Worm (Caenorhabditis elegans): ENCODE results near the gene srx-50.

srx-50 gene

ce11 chrIV:7020630-7021029 is 37.1 kb upstream of the srx-50 start:
- no peak for TF ChIP-seq klf-2 (GFP tag; conservative IDR thresholded peaks at IDR 0.05)
- no peak for TF ChIP-seq ztf-23 (GFP tag; IDR thresholded peaks at IDR 0.05)
- TF ChIP-seq flt-1 (GFP tag; IDR thresholded peaks at IDR 0.05) = no peak

DNA sequence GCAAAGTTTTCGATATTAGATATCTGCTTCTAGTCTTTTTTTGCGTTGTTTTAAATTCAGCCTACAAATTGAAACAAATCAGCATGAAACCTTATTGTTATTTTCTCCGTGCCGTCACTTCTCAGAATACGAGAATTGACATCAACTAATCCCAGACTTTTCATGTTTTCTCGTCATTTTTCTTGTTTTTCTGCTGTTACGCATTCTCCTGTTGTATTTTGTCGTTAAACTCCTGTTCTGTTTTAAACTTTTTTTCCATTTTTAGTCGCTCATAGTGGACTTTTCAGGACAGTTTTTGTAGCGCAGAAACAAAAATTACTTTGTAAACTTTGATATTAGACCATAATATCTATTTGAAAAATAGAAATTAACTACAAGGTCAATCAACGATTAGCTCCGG is 35.5 kb upstream of the srx-50 start:
- TF ChIP-seq flt-1 (GFP tag; IDR thresholded peaks at IDR 0.05) (no peak), klf-2 (GFP tag; conservative IDR thresholded peaks at IDR 0.05) (no peak), T22C8.4 (GFP tag; IDR thresholded peaks at IDR 0.05) (no peak), ref-1 (GFP tag; conservative IDR thresholded peaks at IDR 0.05) (no peak), med-1 (GFP tag; optimal IDR thresholded peaks at IDR 0.05; ENCODE audit: insufficient read depth) (no peak), ztf-23 (GFP tag; IDR thresholded peaks at IDR 0.05) (no peak), cog-1 (tag; optimal IDR thresholded peaks at IDR 0.05) (no peak), ztf-29 (GFP tag; IDR thresholded peaks at IDR 0.05) (no peak), tab-1 (GFP tag; IDR thresholded peaks at IDR 0.05) (no peak)

DNA sequence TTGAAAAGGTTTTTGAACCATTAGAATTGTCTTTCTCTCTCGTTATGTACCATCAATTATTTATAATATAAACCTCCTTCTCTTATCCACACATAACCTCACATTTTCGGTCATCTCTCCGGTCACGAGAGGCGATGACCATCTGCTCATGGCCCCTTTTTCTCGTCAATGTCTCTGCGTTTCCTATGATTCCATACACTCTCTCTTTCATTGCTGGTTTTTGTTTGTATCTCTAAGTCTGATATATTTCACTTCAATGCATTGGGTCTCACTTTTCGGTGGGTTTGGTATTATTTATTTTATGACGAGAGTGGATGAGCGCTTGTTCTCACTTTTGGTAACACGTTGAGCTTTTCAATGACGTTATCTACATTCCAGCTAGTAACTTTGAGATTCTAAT is 34.8 kb upstream of the srx-50 start:
- no peak for TF ChIP-seq klf-2 (GFP tag; conservative IDR thresholded peaks at IDR 0.05)
- TF ChIP-seq cog-1 (tag; optimal IDR thresholded peaks at IDR 0.05) = peak; percentile 63

- no peak for TF ChIP-seq T22C8.4 (GFP tag; IDR thresholded peaks at IDR 0.05)
- TF ChIP-seq tab-1 (GFP tag; IDR thresholded peaks at IDR 0.05) = no peak
- TF ChIP-seq klf-2 (GFP tag; conservative IDR thresholded peaks at IDR 0.05) = no peak
- TF ChIP-seq cog-1 (tag; optimal IDR thresholded peaks at IDR 0.05) = no peak
- no peak for TF ChIP-seq med-1 (GFP tag; optimal IDR thresholded peaks at IDR 0.05; ENCODE audit: insufficient read depth)
- TF ChIP-seq flt-1 (GFP tag; IDR thresholded peaks at IDR 0.05) = no peak
- no peak for TF ChIP-seq ref-1 (GFP tag; conservative IDR thresholded peaks at IDR 0.05)
- TF ChIP-seq ztf-23 (GFP tag; IDR thresholded peaks at IDR 0.05) = no peak
- no peak for TF ChIP-seq ztf-29 (GFP tag; IDR thresholded peaks at IDR 0.05)
Observed at ce11 chrIV:7023858-7024257, 33.9 kb upstream of the srx-50 start, which contains the start of gene adah-1. Gene adah-1 (plus strand): TSS chrIV:7024211.

- no peak for TF ChIP-seq tab-1 (GFP tag; IDR thresholded peaks at IDR 0.05)
- TF ChIP-seq ztf-29 (GFP tag; IDR thresholded peaks at IDR 0.05) = no peak
- no peak for TF ChIP-seq cog-1 (tag; optimal IDR thresholded peaks at IDR 0.05)
- TF ChIP-seq klf-2 (GFP tag; conservative IDR thresholded peaks at IDR 0.05) = no peak
- TF ChIP-seq ztf-23 (GFP tag; IDR thresholded peaks at IDR 0.05) = no peak
- TF ChIP-seq ref-1 (GFP tag; conservative IDR thresholded peaks at IDR 0.05) = no peak
- no peak for TF ChIP-seq T22C8.4 (GFP tag; IDR thresholded peaks at IDR 0.05)
- no peak for TF ChIP-seq med-1 (GFP tag; optimal IDR thresholded peaks at IDR 0.05; ENCODE audit: insufficient read depth)
- TF ChIP-seq flt-1 (GFP tag; IDR thresholded peaks at IDR 0.05) = no peak
Observed at ce11 chrIV:7024829-7025228, 32.9 kb upstream of the srx-50 start.

DNA sequence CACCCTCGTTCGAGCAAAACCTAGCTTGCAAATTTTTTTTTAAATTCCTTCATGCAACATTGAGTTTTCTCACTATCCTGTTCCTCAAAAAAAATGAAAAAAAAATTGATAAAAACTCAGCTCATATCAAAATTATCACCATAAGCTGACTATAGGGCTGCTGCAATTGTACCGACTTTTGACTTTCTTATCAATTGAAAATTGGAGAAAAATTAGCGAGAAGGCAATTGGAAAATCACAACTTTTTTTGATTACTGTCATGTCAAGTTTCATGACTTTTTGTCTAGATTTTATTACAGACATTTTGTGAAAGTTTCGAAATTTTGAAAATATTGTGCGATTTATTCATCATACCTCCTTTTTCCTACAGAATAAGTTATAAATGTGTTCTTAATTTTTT is 31.9 kb upstream of the srx-50 start:
- no peak for TF ChIP-seq cog-1 (tag; optimal IDR thresholded peaks at IDR 0.05)
- no peak for TF ChIP-seq ztf-23 (GFP tag; IDR thresholded peaks at IDR 0.05)
- no peak for TF ChIP-seq med-1 (GFP tag; optimal IDR thresholded peaks at IDR 0.05; ENCODE audit: insufficient read depth)
- TF ChIP-seq T22C8.4 (GFP tag; IDR thresholded peaks at IDR 0.05) = no peak
- no peak for TF ChIP-seq flt-1 (GFP tag; IDR thresholded peaks at IDR 0.05)
- no peak for TF ChIP-seq ref-1 (GFP tag; conservative IDR thresholded peaks at IDR 0.05)
- TF ChIP-seq klf-2 (GFP tag; conservative IDR thresholded peaks at IDR 0.05) = no peak
- TF ChIP-seq ztf-29 (GFP tag; IDR thresholded peaks at IDR 0.05) = no peak
- no peak for TF ChIP-seq tab-1 (GFP tag; IDR thresholded peaks at IDR 0.05)

DNA sequence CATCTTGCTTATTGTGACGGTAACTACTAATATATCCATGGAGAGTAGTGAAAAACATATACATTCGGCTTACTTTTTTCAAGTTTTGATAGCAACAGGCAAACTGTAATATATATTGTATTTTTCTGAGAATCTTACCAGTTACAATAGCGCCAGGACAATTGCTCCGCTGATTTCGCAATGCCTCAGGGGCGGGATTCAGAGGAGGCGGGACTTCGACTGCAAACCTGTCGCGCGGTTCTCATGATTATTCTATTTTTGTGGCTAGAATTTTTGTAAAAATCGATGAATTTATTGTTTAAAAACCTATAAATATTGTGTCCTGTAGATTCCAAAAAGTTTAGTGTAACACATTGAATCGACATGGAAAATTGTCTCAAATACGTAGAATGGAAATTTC is 26.8 kb upstream of the srx-50 start:
- no peak for TF ChIP-seq ztf-29 (GFP tag; IDR thresholded peaks at IDR 0.05)
- no peak for TF ChIP-seq T22C8.4 (GFP tag; IDR thresholded peaks at IDR 0.05)
- no peak for TF ChIP-seq tab-1 (GFP tag; IDR thresholded peaks at IDR 0.05)
- no peak for TF ChIP-seq cog-1 (tag; optimal IDR thresholded peaks at IDR 0.05)
- no peak for TF ChIP-seq klf-2 (GFP tag; conservative IDR thresholded peaks at IDR 0.05)
- no peak for TF ChIP-seq ztf-23 (GFP tag; IDR thresholded peaks at IDR 0.05)

DNA sequence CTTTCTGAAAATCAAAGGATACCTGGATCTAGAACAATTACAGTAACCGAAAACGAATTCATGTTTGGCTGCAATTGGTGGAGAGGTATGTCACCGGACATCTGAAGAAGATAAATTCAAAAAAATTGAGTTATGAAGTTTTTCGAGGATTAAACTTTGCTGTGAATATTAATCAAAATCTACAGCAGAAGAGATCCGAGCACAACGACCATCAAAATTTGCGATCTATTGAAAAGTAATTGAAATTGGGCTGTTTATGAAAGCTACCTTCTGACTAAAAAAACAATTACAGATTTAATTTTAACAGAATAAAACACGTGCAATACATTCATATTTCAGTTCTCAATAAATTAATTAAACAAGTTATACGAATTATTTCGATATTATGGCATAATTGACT is 25.3 kb upstream of the srx-50 start, which contains the start of gene C06G3.8:
Gene C06G3.8, minus strand, starts transcription at position 101 of the 400 bp plus-strand sequence.
- TF ChIP-seq cog-1 (tag; optimal IDR thresholded peaks at IDR 0.05) (no peak), flt-1 (GFP tag; IDR thresholded peaks at IDR 0.05) (no peak), tab-1 (GFP tag; IDR thresholded peaks at IDR 0.05) (no peak), klf-2 (GFP tag; conservative IDR thresholded peaks at IDR 0.05) (no peak), ref-1 (GFP tag; conservative IDR thresholded peaks at IDR 0.05) (no peak), med-1 (GFP tag; optimal IDR thresholded peaks at IDR 0.05; ENCODE audit: insufficient read depth) (no peak), T22C8.4 (GFP tag; IDR thresholded peaks at IDR 0.05) (no peak), ztf-23 (GFP tag; IDR thresholded peaks at IDR 0.05) (no peak), ztf-29 (GFP tag; IDR thresholded peaks at IDR 0.05) (no peak)

DNA sequence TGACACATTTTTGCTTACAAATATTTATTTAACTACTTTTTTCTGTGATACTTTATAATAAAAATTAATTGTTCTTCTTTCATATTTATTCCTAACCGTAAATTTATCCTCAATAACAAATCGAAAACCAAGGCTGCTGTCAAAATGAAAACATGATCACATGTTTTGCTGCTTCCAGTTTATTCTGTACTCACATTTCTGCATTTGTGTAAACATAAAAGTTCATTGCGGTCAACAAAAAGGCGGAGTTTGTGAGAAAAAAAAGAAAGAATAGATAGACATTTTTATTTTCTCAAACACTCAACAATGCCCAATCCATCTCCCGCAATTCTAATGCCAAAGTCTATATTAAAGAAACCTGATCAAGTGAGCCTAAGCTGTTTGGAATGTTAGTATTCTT is 22.0 kb upstream of the srx-50 start, which contains the start of gene C06G3.3:
Gene C06G3.3, plus strand, starts transcription at position 301 of the 400 bp plus-strand sequence.
- TF ChIP-seq T22C8.4 (GFP tag; IDR thresholded peaks at IDR 0.05) (no peak), ztf-23 (GFP tag; IDR thresholded peaks at IDR 0.05) (no peak), ref-1 (GFP tag; conservative IDR thresholded peaks at IDR 0.05) (no peak), flt-1 (GFP tag; IDR thresholded peaks at IDR 0.05) (no peak), cog-1 (tag; optimal IDR thresholded peaks at IDR 0.05) (no peak), ztf-29 (GFP tag; IDR thresholded peaks at IDR 0.05) (no peak), tab-1 (GFP tag; IDR thresholded peaks at IDR 0.05) (no peak), med-1 (GFP tag; optimal IDR thresholded peaks at IDR 0.05; ENCODE audit: insufficient read depth) (no peak), klf-2 (GFP tag; conservative IDR thresholded peaks at IDR 0.05) (no peak)

- TF ChIP-seq flt-1 (GFP tag; IDR thresholded peaks at IDR 0.05) = no peak
- no peak for TF ChIP-seq ztf-23 (GFP tag; IDR thresholded peaks at IDR 0.05)
- TF ChIP-seq cog-1 (tag; optimal IDR thresholded peaks at IDR 0.05) = no peak
- no peak for TF ChIP-seq klf-2 (GFP tag; conservative IDR thresholded peaks at IDR 0.05)
- no peak for TF ChIP-seq T22C8.4 (GFP tag; IDR thresholded peaks at IDR 0.05)
- TF ChIP-seq tab-1 (GFP tag; IDR thresholded peaks at IDR 0.05) = no peak
- TF ChIP-seq ref-1 (GFP tag; conservative IDR thresholded peaks at IDR 0.05) = no peak
- no peak for TF ChIP-seq ztf-29 (GFP tag; IDR thresholded peaks at IDR 0.05)
- no peak for TF ChIP-seq med-1 (GFP tag; optimal IDR thresholded peaks at IDR 0.05; ENCODE audit: insufficient read depth)
Observed at ce11 chrIV:7036790-7037189, 21.0 kb upstream of the srx-50 start, which contains the start of gene ufl-1. Gene ufl-1 (minus strand): TSS chrIV:7036859.

All from whole organism, midembryonic.